Worm (Caenorhabditis elegans): ENCODE measurements around the gene C56A3.4.

DNA sequence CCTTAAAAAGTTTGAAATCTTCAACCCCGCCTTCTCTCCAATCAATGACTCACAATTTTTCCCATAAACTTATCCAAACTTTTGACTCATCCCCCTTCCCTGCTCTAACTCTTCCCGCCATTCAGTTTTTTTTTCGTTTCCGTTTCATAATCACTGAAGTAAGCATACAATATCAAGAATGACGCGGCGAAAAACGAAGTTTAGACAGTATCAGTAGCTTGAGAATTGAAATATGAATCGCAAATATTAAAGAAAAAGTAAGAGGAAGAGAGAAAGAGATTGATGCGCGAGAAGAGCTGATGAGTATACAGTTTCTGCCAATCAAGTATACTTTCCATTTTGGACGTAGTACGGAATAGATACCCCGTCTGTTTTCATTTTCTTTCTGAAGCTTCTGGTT is 25.9 kb upstream of the C56A3.4 start:
- TF ChIP-seq W03F9.2 (tag; optimal IDR thresholded peaks at IDR 0.05) (no peak), him-1 (tag; optimal IDR thresholded peaks at IDR 0.05) (no peak), dao-5 (tag; optimal IDR thresholded peaks at IDR 0.05) (no peak)

Data from whole organism, L4/young adult.